Fruit fly (Drosophila melanogaster) whole organism, embryonic: ENCODE data around the gene Pdhb.

Source experiments
- CG10147 ChIP-seq: fragments of 200-800 bp; sonication (Bioruptor generic); optimal IDR thresholded peaks from 2 replicates; lab custom pipeline; 2019; ENCODE audit warnings: missing biosample characterization, mild to moderate bottlenecking, missing genetic modification characterization, moderate library complexity
- CG10321 ChIP-seq: fragments of 200-800 bp; sonication (Bioruptor generic); IDR thresholded peaks from 2 replicates; pipeline ENCODE4 v1.3.6; 2022; ENCODE audit warnings: missing biosample characterization, missing genetic modification characterization
- CG10543 ChIP-seq: fragments of 200-800 bp; sonication (Bioruptor generic); optimal IDR thresholded peaks from 3 replicates; lab custom pipeline; 2017; ENCODE audit warnings: missing biosample characterization, mild to moderate bottlenecking, missing genetic modification characterization, moderate library complexity
- CG12104 ChIP-seq: fragments of 200-800 bp; sonication (Bioruptor generic); optimal IDR thresholded peaks from 3 replicates; lab custom pipeline; 2016; ENCODE audit warnings: missing biosample characterization, missing genetic modification characterization
- CG12391 ChIP-seq: fragments of 200-800 bp; sonication (Bioruptor generic); optimal IDR thresholded peaks from 3 replicates; lab custom pipeline; 2018; ENCODE audit warnings: missing biosample characterization, mild to moderate bottlenecking, missing genetic modification characterization, moderate library complexity
- CG14014 ChIP-seq: fragments of 200-800 bp; sonication (Bioruptor generic); IDR thresholded peaks from 2 replicates; pipeline ENCODE4 v1.3.6; 2022; ENCODE audit warnings: missing biosample characterization, missing genetic modification characterization
- CG14441 ChIP-seq: fragments of 200-800 bp; sonication (Bioruptor generic); IDR thresholded peaks from 2 replicates; pipeline ENCODE4 v1.3.6; 2022; ENCODE audit warnings: missing biosample characterization, missing genetic modification characterization
- CG16779 ChIP-seq: fragments of 200-800 bp; sonication (Bioruptor generic); IDR thresholded peaks from 2 replicates; pipeline ENCODE4 v1.3.6; 2022; ENCODE audit warnings: missing biosample characterization, missing genetic modification characterization
- CG16815 ChIP-seq: fragments of 200-800 bp; sonication (Bioruptor generic); optimal IDR thresholded peaks from 3 replicates; lab custom pipeline; 2017; ENCODE audit warnings: missing biosample characterization, mild to moderate bottlenecking, missing genetic modification characterization
- CG17612 ChIP-seq: fragments of 200-800 bp; sonication (Bioruptor generic); IDR thresholded peaks from 2 replicates; pipeline ENCODE4 v1.3.6; 2022; ENCODE audit warnings: missing biosample characterization, missing genetic modification characterization
- CG17802 ChIP-seq: fragments of 200-800 bp; sonication (Bioruptor generic); optimal IDR thresholded peaks from 2 replicates; lab custom pipeline; 2018; ENCODE audit warnings: missing biosample characterization, mild to moderate bottlenecking, missing genetic modification characterization, moderate library complexity
- CG2889 ChIP-seq: fragments of 200-800 bp; sonication (Bioruptor generic); IDR thresholded peaks from 3 replicates; pipeline ENCODE4 v1.3.6; 2022; ENCODE audit warnings: missing biosample characterization, missing genetic modification characterization
- CG31388 ChIP-seq: fragments of 200-800 bp; sonication (Bioruptor generic); optimal IDR thresholded peaks from 2 replicates; lab custom pipeline; 2016; ENCODE audit warnings: missing biosample characterization, missing genetic modification characterization
- CG31441 ChIP-seq: fragments of 200-800 bp; sonication (Bioruptor generic); IDR thresholded peaks from 2 replicates; pipeline ENCODE4 v1.3.6; 2022; ENCODE audit warnings: missing biosample characterization, missing genetic modification characterization
- CG3163 ChIP-seq: fragments of 200-800 bp; sonication (Bioruptor generic); optimal IDR thresholded peaks from 3 replicates; lab custom pipeline; 2016; ENCODE audit warnings: missing biosample characterization, missing genetic modification characterization
- CG34376 ChIP-seq: fragments of 200-800 bp; sonication (Bioruptor generic); optimal IDR thresholded peaks from 2 replicates; lab custom pipeline; 2018; ENCODE audit warnings: missing biosample characterization, mild to moderate bottlenecking, missing genetic modification characterization
- CG3995 ChIP-seq: fragments of 200-800 bp; sonication (Bioruptor generic); optimal IDR thresholded peaks from 3 replicates; lab custom pipeline; 2016; ENCODE audit warnings: missing biosample characterization, missing genetic modification characterization
- CG4617 ChIP-seq: fragments of 200-800 bp; sonication (Bioruptor generic); optimal IDR thresholded peaks from 3 replicates; lab custom pipeline; 2016; ENCODE audit warnings: missing biosample characterization, missing genetic modification characterization, borderline replicate concordance
- CG6272 ChIP-seq: fragments of 200-800 bp; sonication (Bioruptor generic); IDR thresholded peaks from 2 replicates; pipeline ENCODE4 v1.3.6; 2022; ENCODE audit warnings: missing biosample characterization, missing genetic modification characterization
- CG6689 ChIP-seq: fragments of 200-800 bp; sonication (Bioruptor generic); IDR thresholded peaks from 2 replicates; pipeline ENCODE4 v1.3.6; 2022; ENCODE audit warnings: missing biosample characterization, missing genetic modification characterization
- CG7786 ChIP-seq: fragments of 200-800 bp; sonication (Bioruptor generic); optimal IDR thresholded peaks from 2 replicates; lab custom pipeline; 2016; ENCODE audit warnings: missing biosample characterization, missing genetic modification characterization
- CG8478 ChIP-seq: fragments of >200 bp; optimal IDR thresholded peaks from 2 replicates; lab custom pipeline; 2018
- Dref ChIP-seq: fragments of 200-800 bp; sonication (Bioruptor generic); IDR thresholded peaks from 2 replicates; pipeline ENCODE4 v1.3.6; 2022; ENCODE audit warnings: missing biosample characterization, missing genetic modification characterization
- GATAe ChIP-seq: fragments of 200-800 bp; sonication (Bioruptor generic); conservative IDR thresholded peaks from 2 replicates; pipeline ENCODE4 v1.3.6; 2022; ENCODE audit warnings: missing biosample characterization, missing genetic modification characterization
- HLH54F ChIP-seq: fragments of 200-800 bp; sonication (Bioruptor generic); optimal IDR thresholded peaks from 3 replicates; lab custom pipeline; 2016; ENCODE audit warnings: missing biosample characterization, missing genetic modification characterization
- MTF-1 ChIP-seq: fragments of 200-800 bp; sonication (Bioruptor generic); optimal IDR thresholded peaks from 2 replicates; lab custom pipeline; 2018; ENCODE audit warnings: missing biosample characterization, mild to moderate bottlenecking, missing genetic modification characterization, borderline replicate concordance
- Oaz ChIP-seq: fragments of 200-800 bp; sonication (Bioruptor generic); IDR thresholded peaks from 2 replicates; pipeline ENCODE4 v1.3.6; 2022; ENCODE audit warnings: missing biosample characterization, missing genetic modification characterization
- Oli ChIP-seq: fragments of 200-800 bp; sonication (Bioruptor generic); optimal IDR thresholded peaks from 2 replicates; lab custom pipeline; 2018; ENCODE audit warnings: missing biosample characterization, mild to moderate bottlenecking, missing genetic modification characterization, moderate library complexity
- Sin3A ChIP-seq: fragments of >200 bp; optimal IDR thresholded peaks from 2 replicates; lab custom pipeline; 2018
- Sox100B ChIP-seq: fragments of 200-800 bp; sonication (Bioruptor generic); optimal IDR thresholded peaks from 3 replicates; lab custom pipeline; 2018; ENCODE audit warnings: missing biosample characterization, mild to moderate bottlenecking, missing genetic modification characterization
- Ssrp ChIP-seq: fragments of 200-800 bp; sonication (Bioruptor generic); optimal IDR thresholded peaks from 2 replicates; lab custom pipeline; 2018; ENCODE audit warnings: missing biosample characterization, mild to moderate bottlenecking, missing genetic modification characterization, moderate library complexity
- TFAM ChIP-seq: fragments of 200-800 bp; sonication (Bioruptor generic); optimal IDR thresholded peaks from 2 replicates; lab custom pipeline; 2017; ENCODE audit warnings: missing biosample characterization, missing genetic modification characterization, inconsistent platforms
- Taf1 ChIP-seq: fragments of 200-800 bp; sonication (Bioruptor generic); IDR thresholded peaks from 2 replicates; pipeline ENCODE4 v1.3.6; 2022; ENCODE audit warnings: missing biosample characterization, missing genetic modification characterization
- Trl ChIP-seq, 3 experiments: fragments of >200 bp in 2 of 3; fragments of 200-800 bp in 1 of 3; sonication (Bioruptor generic) in 1 of 3; optimal IDR thresholded peaks; 2 replicates in 1 of 3; 3 replicates in 2 of 3; lab custom pipeline; 2016 to 2017; ENCODE audit warnings: missing biosample characterization in 1 of 3, missing genetic modification characterization in 1 of 3
- Xrp1 ChIP-seq: fragments of 200-800 bp; sonication (Bioruptor generic); IDR thresholded peaks from 2 replicates; pipeline ENCODE4 v1.3.6; 2022; ENCODE audit warnings: missing biosample characterization, missing genetic modification characterization
- ap ChIP-seq: fragments of 200-800 bp; sonication (Bioruptor generic); IDR thresholded peaks from 2 replicates; pipeline ENCODE4 v1.3.6; 2022; ENCODE audit warnings: missing biosample characterization, missing genetic modification characterization
- br ChIP-seq: fragments of >200 bp; optimal IDR thresholded peaks from 2 replicates; lab custom pipeline; 2017
- chm ChIP-seq: fragments of 200-800 bp; sonication (Bioruptor generic); IDR thresholded peaks from 2 replicates; pipeline ENCODE4 v1.3.6; 2022; ENCODE audit warnings: missing biosample characterization, missing genetic modification characterization
- dati ChIP-seq: fragments of 200-800 bp; sonication (Bioruptor generic); IDR thresholded peaks from 2 replicates; pipeline ENCODE4 v1.3.6; 2022; ENCODE audit warnings: missing biosample characterization, missing genetic modification characterization
- fru ChIP-seq: fragments of >200 bp; optimal IDR thresholded peaks from 2 replicates; lab custom pipeline; 2017
- gsb-n ChIP-seq: fragments of 200-800 bp; sonication (Bioruptor generic); optimal IDR thresholded peaks from 3 replicates; lab custom pipeline; 2018; ENCODE audit warnings: missing biosample characterization, mild to moderate bottlenecking, missing genetic modification characterization
- hb ChIP-seq: fragments of 200-800 bp; sonication (Bioruptor generic); IDR thresholded peaks from 3 replicates; pipeline ENCODE4 v1.3.6; 2022; ENCODE audit warnings: missing biosample characterization, missing genetic modification characterization; ENCODE audit not compliant: partially characterized antibody
- hkb ChIP-seq, 2 experiments: fragments of 200-800 bp in 1 of 2; fragments of >200 bp in 1 of 2; sonication (Bioruptor generic) in 1 of 2; IDR thresholded peaks in 1 of 2; optimal IDR thresholded peaks in 1 of 2; 2 replicates each; pipeline versions ENCODE4 v1.3.6 to Lab custom; 2017 to 2022; ENCODE audit warnings: missing biosample characterization in 1 of 2, missing genetic modification characterization in 1 of 2
- kay ChIP-seq: fragments of 200-800 bp; sonication (Bioruptor generic); optimal IDR thresholded peaks from 2 replicates; lab custom pipeline; 2016; ENCODE audit warnings: missing biosample characterization, missing genetic modification characterization
- nerfin-1 ChIP-seq: fragments of 200-800 bp; sonication (Bioruptor generic); optimal IDR thresholded peaks from 3 replicates; lab custom pipeline; 2019; ENCODE audit warnings: missing biosample characterization, mild to moderate bottlenecking, missing genetic modification characterization, moderate library complexity
- otp ChIP-seq: fragments of 200-800 bp; sonication (Bioruptor generic); IDR thresholded peaks from 3 replicates; pipeline ENCODE4, ENCODE4 v1.3.6; 2022; ENCODE audit warnings: missing biosample characterization, missing genetic modification characterization
- rib ChIP-seq: fragments of 200-800 bp; sonication (Bioruptor generic); IDR thresholded peaks from 2 replicates; pipeline ENCODE4 v1.3.6; 2022; ENCODE audit warnings: missing biosample characterization, missing genetic modification characterization
- tll ChIP-seq, 2 experiments: fragments of 200-800 bp in 1 of 2; fragments of >200 bp in 1 of 2; sonication (Bioruptor generic) in 1 of 2; optimal IDR thresholded peaks; 2 replicates each; lab custom pipeline; 2017 to 2019; ENCODE audit warnings: missing biosample characterization in 2 of 2, missing genetic modification characterization in 2 of 2, mild to moderate bottlenecking in 1 of 2, moderate library complexity in 1 of 2
- unpg ChIP-seq: fragments of 200-800 bp; sonication (Bioruptor generic); optimal IDR thresholded peaks from 3 replicates; lab custom pipeline; 2018; ENCODE audit warnings: missing biosample characterization, mild to moderate bottlenecking, missing genetic modification characterization, moderate library complexity
- wdn ChIP-seq: fragments of 200-800 bp; sonication (Bioruptor generic); IDR thresholded peaks from 2 replicates; pipeline ENCODE4 v1.3.6; 2022; ENCODE audit warnings: missing biosample characterization, missing genetic modification characterization
- wor ChIP-seq: fragments of 200-800 bp; sonication (Bioruptor generic); IDR thresholded peaks from 2 replicates; pipeline ENCODE4 v1.3.6; 2022; ENCODE audit warnings: missing biosample characterization, missing genetic modification characterization
- zf30C ChIP-seq: fragments of 200-800 bp; sonication (Bioruptor generic); optimal IDR thresholded peaks from 3 replicates; lab custom pipeline; 2018; ENCODE audit warnings: missing biosample characterization, mild to moderate bottlenecking, missing genetic modification characterization

The Pdhb gene

dm6 chr3R:29124128-29124527, 11.3 kb downstream of the Pdhb start (continued):
- no peak for TF ChIP-seq Sin3A (lab: Kevin White, UChicago)
- peak; percentile 75 for TF ChIP-seq chm
- peak; percentile 39; the same call in 1 of the 2 replicates for TF ChIP-seq CG17612 (GFP tag; lab: Robert Waterston, UW)
- peak; percentile 69 for TF ChIP-seq CG7786 (GFP tag; lab: Kevin White, UChicago)
- TF ChIP-seq CG3995 (GFP tag; lab: Kevin White, UChicago), result peak; percentile 25
- TF ChIP-seq TFAM, result no peak
- TF ChIP-seq ap (GFP tag; lab: Robert Waterston, UW), result peak; percentile 33; the same call in 1 of the 2 replicates
- TF ChIP-seq gsb-n, result no peak
- no peak for TF ChIP-seq fru (lab: Kevin White, UChicago)
- TF ChIP-seq nerfin-1 (tag; lab: Kevin White, UChicago), result peak; percentile 2
- no peak; the same call in 1 of the 2 replicates for TF ChIP-seq CG31441 (GFP tag; lab: Robert Waterston, UW)
- no peak for TF ChIP-seq CG16779
- TF ChIP-seq CG10543 (GFP tag; lab: Kevin White, UChicago), result peak; percentile 11
- peak; percentile 52; the same call in 1 of the 2 replicates for TF ChIP-seq Taf1
- TF ChIP-seq CG17802 (tag; lab: Kevin White, UChicago), result peak; percentile 50
- no peak for TF ChIP-seq Trl (optimal IDR thresholded peaks at IDR 0.05; lab: Kevin White, UChicago)
- TF ChIP-seq Trl (GFP tag; optimal IDR thresholded peaks at IDR 0.05; lab: Kevin White, UChicago), result peak; percentile 45
- peak; percentile 61; the same call in 1 of the 3 replicates for TF ChIP-seq otp
- TF ChIP-seq CG14014 (GFP tag; lab: Robert Waterston, UW), result peak; percentile 51; the same call in 1 of the 2 replicates
- no peak for TF ChIP-seq MTF-1 (GFP tag; lab: Kevin White, UChicago)
- TF ChIP-seq CG6272 (GFP tag; lab: Robert Waterston, UW), result peak; percentile 51
- TF ChIP-seq wdn (GFP tag; lab: Robert Waterston, UW), result peak; percentile 72
- TF ChIP-seq dati (GFP tag; lab: Robert Waterston, UW), result no peak
- peak; percentile 78 for TF ChIP-seq unpg
- no peak for TF ChIP-seq CG4617
- TF ChIP-seq Oaz (GFP tag; lab: Robert Waterston, UW), result peak; percentile 29; the same call in 1 of the 2 replicates
- TF ChIP-seq Sox100B (GFP tag; lab: Kevin White, UChicago), result peak; percentile 24
- TF ChIP-seq HLH54F (GFP tag; lab: Kevin White, UChicago), result peak; percentile 52
- no peak for TF ChIP-seq CG31388 (GFP tag; lab: Kevin White, UChicago)
- no peak for TF ChIP-seq br
- peak; percentile 87 for TF ChIP-seq CG6689 (GFP tag; lab: Robert Waterston, UW)
- TF ChIP-seq CG8478 (lab: Kevin White, UChicago), result no peak
- TF ChIP-seq CG10321, result no peak; the same call in 1 of the 2 replicates
- peak; percentile 61 for TF ChIP-seq CG12391 (tag; lab: Kevin White, UChicago)
- no peak for TF ChIP-seq CG34376
- TF ChIP-seq CG10147, result no peak
- TF ChIP-seq zf30C (GFP tag; lab: Kevin White, UChicago), result no peak
- peak; percentile 41 for TF ChIP-seq Ssrp
- TF ChIP-seq kay, result no peak
- peak; percentile 78 for TF ChIP-seq CG14441 (GFP tag; lab: Robert Waterston, UW)
- TF ChIP-seq hb (GFP tag; lab: Robert Waterston, UW), result no peak
- no peak for TF ChIP-seq Dref (GFP tag; lab: Robert Waterston, UW)
- peak; percentile 50 for TF ChIP-seq Oli (tag; lab: Kevin White, UChicago)
- no peak for TF ChIP-seq rib (GFP tag; lab: Robert Waterston, UW)
- no peak for TF ChIP-seq wor (GFP tag; lab: Robert Waterston, UW)
- no peak for TF ChIP-seq tll (GFP tag; optimal IDR thresholded peaks at IDR 0.05; lab: Kevin White, UChicago)
- peak; percentile 54 for TF ChIP-seq CG16815 (GFP tag; lab: Kevin White, UChicago)
- TF ChIP-seq hkb (optimal IDR thresholded peaks at IDR 0.05; lab: Kevin White, UChicago), result no peak
- peak; percentile 67 for TF ChIP-seq hkb (GFP tag; IDR thresholded peaks at IDR 0.05; lab: Robert Waterston, UW)
- peak; percentile 85 for TF ChIP-seq Xrp1 (GFP tag; lab: Robert Waterston, UW)
- peak; percentile 39 for TF ChIP-seq CG12104 (GFP tag; lab: Kevin White, UChicago)
- no peak for TF ChIP-seq CG3163 (GFP tag; lab: Kevin White, UChicago)
- TF ChIP-seq CG2889 (GFP tag; lab: Robert Waterston, UW), result peak; percentile 69; the same call in 1 of the 3 replicates
- peak; percentile 54; the same call in 1 of the 2 replicates for TF ChIP-seq GATAe (GFP tag; lab: Robert Waterston, UW)
